Worm (Caenorhabditis elegans) whole organism, midembryonic: Measurements from ENCODE around the gene gpa-8.

Experiments
- cog-1 ChIP-seq: sonication (generic microtip); optimal IDR thresholded peaks from 2 replicates; lab custom pipeline; 2016; ENCODE audit warnings: missing genetic modification characterization, missing compliant biosample characterization
- flt-1 ChIP-seq: fragments of 200-800 bp; sonication (Bioruptor generic); IDR thresholded peaks from 2 replicates; pipeline ENCODE4 v1.3.6; 2022; ENCODE audit warnings: missing genetic modification characterization, missing compliant biosample characterization
- klf-2 ChIP-seq: fragments of 200-800 bp; sonication (Bioruptor generic); conservative IDR thresholded peaks from 2 replicates; pipeline ENCODE4 v1.3.6; 2022; ENCODE audit warnings: missing genetic modification reagents, missing genetic modification characterization, missing compliant biosample characterization
- med-1 ChIP-seq: sonication (generic microtip); optimal IDR thresholded peaks from 2 replicates; lab custom pipeline; 2017; ENCODE audit warnings: missing genetic modification characterization, mild to moderate bottlenecking, missing compliant biosample characterization, antibody characterized with exemption, missing genetic modification reagents; ENCODE audit not compliant: insufficient read depth
- tab-1 ChIP-seq: fragments of 200-800 bp; sonication (Bioruptor generic); IDR thresholded peaks from 2 replicates; pipeline ENCODE4 v1.3.6; 2022; ENCODE audit warnings: missing genetic modification characterization, missing compliant biosample characterization

DNA sequence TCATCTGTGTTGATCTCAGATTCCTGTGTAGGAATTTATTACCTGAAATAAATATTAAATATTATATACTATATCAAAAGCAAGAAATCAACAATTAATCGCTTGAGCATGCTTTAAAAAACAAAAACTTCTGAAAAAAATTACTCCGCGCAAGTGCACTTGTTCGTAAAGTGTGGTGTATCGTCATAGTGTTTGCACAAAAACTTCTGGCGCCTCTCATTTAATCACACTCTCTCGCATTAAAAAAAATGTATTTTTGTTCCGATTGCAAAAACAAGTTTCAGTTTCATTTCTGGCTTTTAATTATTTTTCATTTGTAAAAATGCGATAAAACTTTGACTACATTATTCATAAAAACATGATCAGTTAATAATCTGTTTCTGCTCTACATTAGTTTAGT is 41.2 kb downstream of the gpa-8 start, which contains the start of the genes C14C10.10 and ril-2:
- TF ChIP-seq klf-2 (no peak), med-1 (GFP tag; lab: Kevin White, UChicago) (no peak), cog-1 (tag; lab: Kevin White, UChicago) (no peak), flt-1 (GFP tag; lab: Robert Waterston, UW) (no peak), tab-1 (no peak)
